Worm (Caenorhabditis elegans) whole organism, L2 larva: ENCODE data around the gene ccnk-1.

Experiments used
- R02D3.7 ChIP-seq: fragments of 150-350 bp; optimal IDR thresholded peaks from 2 replicates; lab custom pipeline; 2014; ENCODE audit warnings: missing biosample characterization, missing genetic modification characterization
- ZK546.5 ChIP-seq: sonication (generic microtip); optimal IDR thresholded peaks from 2 replicates; lab custom pipeline; 2017; ENCODE audit warnings: missing biosample characterization, missing genetic modification characterization
- ama-1 ChIP-seq: fragments of 150-350 bp; optimal IDR thresholded peaks from 2 replicates; lab custom pipeline; 2018; ENCODE audit warnings: inconsistent platforms
- dmd-4 ChIP-seq: sonication (generic microtip); optimal IDR thresholded peaks from 2 replicates; lab custom pipeline; 2017; ENCODE audit warnings: missing biosample characterization, missing genetic modification characterization
- fos-1 ChIP-seq: fragments of 150-350 bp; optimal IDR thresholded peaks from 2 replicates; lab custom pipeline; 2014; ENCODE audit warnings: missing biosample characterization, missing genetic modification characterization
- nhr-25 ChIP-seq: fragments of 150-350 bp; sonication (generic microtip); optimal IDR thresholded peaks from 3 replicates; lab custom pipeline; 2014; ENCODE audit warnings: missing biosample characterization, missing genetic modification characterization
- snpc-4 ChIP-seq: fragments of 150-350 bp; optimal IDR thresholded peaks from 2 replicates; lab custom pipeline; 2014; ENCODE audit warnings: missing biosample characterization, missing genetic modification characterization
- unc-39 ChIP-seq: fragments of 150-350 bp; optimal IDR thresholded peaks from 2 replicates; lab custom pipeline; 2014; ENCODE audit warnings: missing biosample characterization, missing genetic modification characterization
- unc-62 ChIP-seq: fragments of 150-350 bp; optimal IDR thresholded peaks from 2 replicates; lab custom pipeline; 2014; ENCODE audit warnings: missing biosample characterization, missing genetic modification reagents, missing genetic modification characterization

DNA sequence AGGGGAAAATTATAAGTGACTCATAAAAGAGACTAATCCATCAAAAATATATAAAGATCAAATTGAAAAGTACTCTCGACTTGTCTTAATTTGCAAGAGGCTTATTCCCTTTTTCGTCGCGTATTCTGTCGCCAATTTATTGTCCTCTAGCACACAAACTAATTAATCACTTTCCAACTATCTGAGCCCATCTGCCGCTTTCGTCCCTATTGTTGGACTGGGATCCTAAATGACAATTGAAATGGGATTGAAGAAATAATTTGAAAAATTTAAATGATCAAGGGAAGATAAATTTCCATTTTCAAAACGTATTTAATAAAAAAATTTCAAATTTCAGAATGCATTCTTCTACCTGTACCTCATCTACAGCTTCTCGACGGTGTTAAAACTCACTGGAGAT is 38.3 kb downstream of the ccnk-1 start:
- TF ChIP-seq nhr-25 (tag; lab: Kevin White, UChicago), result no peak
- no peak for TF ChIP-seq unc-62 (GFP tag; lab: Kevin White, UChicago)
- no peak for TF ChIP-seq unc-39 (tag; lab: Kevin White, UChicago)
- TF ChIP-seq fos-1 (tag; lab: Kevin White, UChicago), result no peak
- TF ChIP-seq R02D3.7 (tag; lab: Kevin White, UChicago), result no peak
- no peak for TF ChIP-seq snpc-4 (tag; lab: Kevin White, UChicago)
- TF ChIP-seq dmd-4 (tag; lab: Kevin White, UChicago), result no peak
- no peak for TF ChIP-seq ama-1 (lab: Kevin White, UChicago)
- TF ChIP-seq ZK546.5 (tag; lab: Kevin White, UChicago), result no peak
